Fruit fly (Drosophila melanogaster) whole organism, embryonic: ENCODE measurements around the gene CG5181.

Source experiments
- B-H1 ChIP-seq: fragments of 200-800 bp; sonication (Bioruptor generic); IDR thresholded peaks from 3 replicates; pipeline ENCODE4 v1.3.6; 2022; ENCODE audit warnings: missing biosample characterization, missing genetic modification characterization
- C15 ChIP-seq: fragments of 200-800 bp; sonication (Bioruptor generic); IDR thresholded peaks from 3 replicates; pipeline ENCODE4 v1.3.6; 2022; ENCODE audit warnings: missing biosample characterization, missing genetic modification characterization
- CG10267 ChIP-seq: fragments of 200-800 bp; sonication (Bioruptor generic); optimal IDR thresholded peaks from 2 replicates; lab custom pipeline; 2018; ENCODE audit warnings: missing biosample characterization, mild to moderate bottlenecking, missing genetic modification characterization, moderate library complexity
- CG10462 ChIP-seq: fragments of 200-800 bp; sonication (Bioruptor generic); optimal IDR thresholded peaks from 2 replicates; lab custom pipeline; 2016; ENCODE audit warnings: missing biosample characterization, missing genetic modification characterization
- CG10959 ChIP-seq: fragments of 200-800 bp; sonication (Bioruptor generic); IDR thresholded peaks from 2 replicates; pipeline ENCODE4 v1.3.6; 2022; ENCODE audit warnings: missing biosample characterization, missing genetic modification characterization
- CG12219 ChIP-seq: fragments of 200-800 bp; sonication (Bioruptor generic); optimal IDR thresholded peaks from 3 replicates; lab custom pipeline; 2018; ENCODE audit warnings: missing biosample characterization, mild to moderate bottlenecking, missing genetic modification characterization
- CG14710 ChIP-seq: fragments of 200-800 bp; sonication (Bioruptor generic); optimal IDR thresholded peaks from 3 replicates; lab custom pipeline; 2019; ENCODE audit warnings: missing biosample characterization, mild to moderate bottlenecking, missing genetic modification characterization, moderate library complexity
- CG15011 ChIP-seq: fragments of 200-800 bp; sonication (Bioruptor generic); optimal IDR thresholded peaks from 3 replicates; lab custom pipeline; 2018; ENCODE audit warnings: missing biosample characterization, mild to moderate bottlenecking, missing genetic modification characterization
- CG15514 ChIP-seq: fragments of 200-800 bp; sonication (Bioruptor generic); optimal IDR thresholded peaks from 3 replicates; lab custom pipeline; 2017; ENCODE audit warnings: missing biosample characterization, missing genetic modification characterization, mild to moderate bottlenecking, moderate library complexity, missing genetic modification reagents
- CG15696 ChIP-seq: fragments of 200-800 bp; sonication (Bioruptor generic); optimal IDR thresholded peaks from 2 replicates; lab custom pipeline; 2019; ENCODE audit warnings: missing biosample characterization, mild to moderate bottlenecking, missing genetic modification characterization, moderate library complexity
- CG17802 ChIP-seq: fragments of 200-800 bp; sonication (Bioruptor generic); optimal IDR thresholded peaks from 2 replicates; lab custom pipeline; 2018; ENCODE audit warnings: missing biosample characterization, mild to moderate bottlenecking, missing genetic modification characterization, moderate library complexity
- CG17829 ChIP-seq: fragments of 200-800 bp; optimal IDR thresholded peaks from 2 replicates; lab custom pipeline; 2019; ENCODE audit warnings: missing biosample characterization, mild to moderate bottlenecking, missing genetic modification characterization, moderate library complexity
- CG18476 ChIP-seq: fragments of 200-800 bp; sonication (Bioruptor generic); optimal IDR thresholded peaks from 2 replicates; lab custom pipeline; 2016; ENCODE audit warnings: missing biosample characterization, mild to moderate bottlenecking, missing genetic modification characterization
- CG2889 ChIP-seq: fragments of 200-800 bp; sonication (Bioruptor generic); IDR thresholded peaks from 3 replicates; pipeline ENCODE4 v1.3.6; 2022; ENCODE audit warnings: missing biosample characterization, missing genetic modification characterization
- CG3847 ChIP-seq: fragments of 200-800 bp; sonication (Bioruptor generic); IDR thresholded peaks from 2 replicates; pipeline ENCODE4 v1.3.6; 2022; ENCODE audit warnings: missing biosample characterization, missing genetic modification characterization
- CG4282 ChIP-seq: fragments of 200-800 bp; sonication (Bioruptor generic); optimal IDR thresholded peaks from 2 replicates; lab custom pipeline; 2016; ENCODE audit warnings: missing biosample characterization, missing genetic modification characterization
- CG6654 ChIP-seq: fragments of 200-800 bp; sonication (Bioruptor generic); optimal IDR thresholded peaks from 2 replicates; lab custom pipeline; 2017; ENCODE audit warnings: missing biosample characterization, mild to moderate bottlenecking, missing genetic modification characterization
- CG6791 ChIP-seq: fragments of 200-800 bp; sonication (Bioruptor generic); IDR thresholded peaks from 3 replicates; pipeline ENCODE4 v1.3.6; 2022; ENCODE audit warnings: missing biosample characterization, missing genetic modification characterization; ENCODE audit not compliant: partially characterized antibody
- CG6813 ChIP-seq: fragments of 200-800 bp; sonication (Bioruptor generic); optimal IDR thresholded peaks from 2 replicates; lab custom pipeline; 2017; ENCODE audit warnings: missing biosample characterization, missing genetic modification characterization, mild to moderate bottlenecking, moderate library complexity, missing genetic modification reagents
- CG7357 ChIP-seq: fragments of 200-800 bp; sonication (Bioruptor generic); IDR thresholded peaks from 3 replicates; pipeline ENCODE4 v1.3.6; 2022; ENCODE audit warnings: missing biosample characterization, missing genetic modification characterization
- CG7963 ChIP-seq: fragments of 200-800 bp; sonication (Bioruptor generic); IDR thresholded peaks from 3 replicates; pipeline ENCODE4 v1.3.6; 2022; ENCODE audit warnings: missing biosample characterization, missing genetic modification characterization; ENCODE audit not compliant: partially characterized antibody
- CG8359 ChIP-seq: fragments of 200-800 bp; sonication (Bioruptor generic); optimal IDR thresholded peaks from 2 replicates; lab custom pipeline; 2017; ENCODE audit warnings: missing biosample characterization, mild to moderate bottlenecking, missing genetic modification characterization, borderline replicate concordance
- CG8944 ChIP-seq: fragments of 200-800 bp; sonication (Bioruptor generic); optimal IDR thresholded peaks from 3 replicates; lab custom pipeline; 2016; ENCODE audit warnings: missing biosample characterization, missing genetic modification characterization
- CG9727 ChIP-seq: fragments of 200-800 bp; sonication (Bioruptor generic); optimal IDR thresholded peaks from 3 replicates; lab custom pipeline; 2017; ENCODE audit warnings: missing biosample characterization, mild to moderate bottlenecking, missing genetic modification characterization
- Chrac-16 ChIP-seq: fragments of 200-800 bp; sonication (Bioruptor generic); optimal IDR thresholded peaks from 3 replicates; lab custom pipeline; 2016; ENCODE audit warnings: missing biosample characterization, missing genetic modification characterization
- CrebB ChIP-seq: fragments of 200-800 bp; sonication (Bioruptor generic); optimal IDR thresholded peaks from 3 replicates; lab custom pipeline; 2018; ENCODE audit warnings: missing biosample characterization, mild to moderate bottlenecking, missing genetic modification characterization
- ERR ChIP-seq: fragments of 200-800 bp; sonication (Bioruptor generic); optimal IDR thresholded peaks from 2 replicates; lab custom pipeline; 2016; ENCODE audit warnings: missing biosample characterization, missing genetic modification characterization
- HLH54F ChIP-seq: fragments of 200-800 bp; sonication (Bioruptor generic); optimal IDR thresholded peaks from 3 replicates; lab custom pipeline; 2016; ENCODE audit warnings: missing biosample characterization, missing genetic modification characterization
- HmgD ChIP-seq: fragments of 200-800 bp; sonication (Bioruptor generic); optimal IDR thresholded peaks from 3 replicates; lab custom pipeline; 2016; ENCODE audit warnings: missing biosample characterization, missing genetic modification characterization
- Hr3 ChIP-seq: fragments of 200-800 bp; sonication (Bioruptor generic); optimal IDR thresholded peaks from 3 replicates; lab custom pipeline; 2016; ENCODE audit warnings: missing biosample characterization, missing genetic modification characterization
- MESR4 ChIP-seq: fragments of 200-800 bp; sonication (Bioruptor generic); optimal IDR thresholded peaks from 2 replicates; lab custom pipeline; 2018; ENCODE audit warnings: missing biosample characterization, mild to moderate bottlenecking, missing genetic modification characterization, moderate library complexity
- Opbp ChIP-seq: fragments of 200-800 bp; sonication (Bioruptor generic); IDR thresholded peaks from 3 replicates; pipeline ENCODE4 v1.3.6; 2022; ENCODE audit warnings: missing biosample characterization, missing genetic modification characterization; ENCODE audit not compliant: partially characterized antibody
- PHDP ChIP-seq: fragments of 200-800 bp; sonication (Bioruptor generic); optimal IDR thresholded peaks from 3 replicates; lab custom pipeline; 2018; ENCODE audit warnings: missing biosample characterization, mild to moderate bottlenecking, missing genetic modification characterization, moderate library complexity
- Rfx ChIP-seq: fragments of 200-800 bp; sonication (Bioruptor generic); IDR thresholded peaks from 2 replicates; pipeline ENCODE4 v1.3.6; 2022; ENCODE audit warnings: missing biosample characterization, missing genetic modification characterization
- Sry-δ ChIP-seq: fragments of 200-800 bp; sonication (Bioruptor generic); optimal IDR thresholded peaks from 2 replicates; lab custom pipeline; 2016; ENCODE audit warnings: missing biosample characterization, missing genetic modification characterization
- bbx ChIP-seq: fragments of 200-800 bp; sonication (Bioruptor generic); IDR thresholded peaks from 2 replicates; pipeline ENCODE4 v1.3.6; 2022; ENCODE audit warnings: missing biosample characterization, missing genetic modification characterization; ENCODE audit not compliant: partially characterized antibody
- dysf ChIP-seq: fragments of 200-800 bp; sonication (Bioruptor generic); IDR thresholded peaks from 3 replicates; pipeline ENCODE4 v1.3.6; 2022; ENCODE audit warnings: missing biosample characterization, missing genetic modification characterization
- esg ChIP-seq: fragments of 200-800 bp; sonication (Bioruptor generic); conservative IDR thresholded peaks from 2 replicates; pipeline ENCODE4 v1.3.6; 2022; ENCODE audit warnings: missing biosample characterization, missing genetic modification characterization
- fd102C ChIP-seq: fragments of 200-800 bp; sonication (Bioruptor generic); optimal IDR thresholded peaks from 2 replicates; lab custom pipeline; 2018; ENCODE audit warnings: missing biosample characterization, mild to moderate bottlenecking, missing genetic modification characterization, moderate library complexity
- jigr1 ChIP-seq: fragments of 200-800 bp; sonication (Bioruptor generic); IDR thresholded peaks from 3 replicates; pipeline ENCODE4 v1.3.6; 2022; ENCODE audit warnings: missing biosample characterization, missing genetic modification characterization
- pan ChIP-seq, 4 experiments: fragments of >200 bp in 3 of 4; fragments of 200-800 bp in 1 of 4; sonication (Bioruptor generic) in 1 of 4; optimal IDR thresholded peaks in 3 of 4; IDR thresholded peaks in 1 of 4; 2 replicates each; pipeline versions ENCODE4 v1.3.6 to Lab custom; 2017 to 2022; ENCODE audit warnings: missing biosample characterization in 2 of 4, missing genetic modification characterization in 2 of 4, mixed read lengths in 1 of 4
- pb ChIP-seq: fragments of 200-800 bp; sonication (Bioruptor generic); optimal IDR thresholded peaks from 3 replicates; lab custom pipeline; 2016; ENCODE audit warnings: missing biosample characterization, missing genetic modification characterization
- phol ChIP-seq: fragments of 200-800 bp; sonication (Bioruptor generic); optimal IDR thresholded peaks from 3 replicates; lab custom pipeline; 2018; ENCODE audit warnings: missing biosample characterization, mild to moderate bottlenecking, missing genetic modification characterization, moderate library complexity
- pros ChIP-seq: fragments of 200-800 bp; sonication (Bioruptor generic); optimal IDR thresholded peaks from 3 replicates; lab custom pipeline; 2019; ENCODE audit warnings: missing biosample characterization, mild to moderate bottlenecking, missing genetic modification characterization, moderate library complexity
- sqz ChIP-seq: fragments of 200-800 bp; sonication (Bioruptor generic); optimal IDR thresholded peaks from 3 replicates; lab custom pipeline; 2018; ENCODE audit warnings: missing biosample characterization, mild to moderate bottlenecking, missing genetic modification characterization
- stwl ChIP-seq: fragments of 200-800 bp; sonication (Bioruptor generic); optimal IDR thresholded peaks from 3 replicates; lab custom pipeline; 2018; ENCODE audit warnings: missing biosample characterization, mild to moderate bottlenecking, missing genetic modification characterization, moderate library complexity
- tap ChIP-seq: fragments of 200-800 bp; optimal IDR thresholded peaks from 3 replicates; lab custom pipeline; 2019; ENCODE audit warnings: missing biosample characterization, mild to moderate bottlenecking, missing genetic modification characterization, moderate library complexity
- twi ChIP-seq: fragments of 200-800 bp; optimal IDR thresholded peaks from 2 replicates; lab custom pipeline; 2019; ENCODE audit warnings: missing biosample characterization, mild to moderate bottlenecking, missing genetic modification characterization, moderate library complexity
- zfh1 ChIP-seq: fragments of 200-800 bp; sonication (Bioruptor generic); IDR thresholded peaks from 3 replicates; pipeline ENCODE4 v1.3.6; 2022; ENCODE audit warnings: missing biosample characterization, missing genetic modification characterization

The CG5181 gene

dm6 chr2L:7396962-7397361, 12.6 kb downstream of the CG5181 start (continued):
- TF ChIP-seq pros (no peak), CG7963 (GFP tag; lab: Robert Waterston, UW) (no peak), pan (optimal IDR thresholded peaks at IDR 0.05; lab: Kevin White, UChicago) (no peak), pan (GFP tag; optimal IDR thresholded peaks at IDR 0.05 in 1 of 2, IDR thresholded peaks at IDR 0.05 in 1 of 2) (peak in 1 of 2 experiments; percentile 88), HmgD (GFP tag; lab: Kevin White, UChicago) (no peak), jigr1 (GFP tag; lab: Robert Waterston, UW) (0 out of 3 replicates have a peak, but pooled peaks have one; percentile 43), CrebB (tag; lab: Kevin White, UChicago) (no peak), Sry-δ (GFP tag; lab: Kevin White, UChicago) (no peak), CG10462 (GFP tag; lab: Kevin White, UChicago) (no peak), B-H1 (GFP tag; lab: Robert Waterston, UW) (peak; percentile 63; the same call in 2 of the 3 replicates), CG6654 (GFP tag; lab: Kevin White, UChicago) (peak; percentile 2), CG3847 (peak; percentile 53; the same call in 1 of the 2 replicates), Hr3 (GFP tag; lab: Kevin White, UChicago) (peak; percentile 59), CG15514 (GFP tag; lab: Kevin White, UChicago) (peak; percentile 46), CG15696 (tag; lab: Kevin White, UChicago) (no peak), PHDP (tag; lab: Kevin White, UChicago) (peak; percentile 72), CG12219 (GFP tag; lab: Kevin White, UChicago) (peak; percentile 65), tap (tag; lab: Kevin White, UChicago) (peak; percentile 56), CG7357 (peak; percentile 65; the same call in 2 of the 3 replicates), twi (tag; lab: Kevin White, UChicago) (no peak), CG8359 (GFP tag; lab: Kevin White, UChicago) (no peak), sqz (no peak), pb (no peak), CG6791 (GFP tag; lab: Robert Waterston, UW) (no peak), Rfx (GFP tag; lab: Robert Waterston, UW) (peak; percentile 82), Chrac-16 (GFP tag; lab: Kevin White, UChicago) (peak; percentile 49), dysf (GFP tag; lab: Robert Waterston, UW) (peak; percentile 84), CG8944 (GFP tag; lab: Kevin White, UChicago) (peak; percentile 31), HLH54F (GFP tag; lab: Kevin White, UChicago) (peak; percentile 47), ERR (GFP tag; lab: Kevin White, UChicago) (no peak), Opbp (GFP tag; lab: Robert Waterston, UW) (no peak), fd102C (GFP tag; lab: Kevin White, UChicago) (no peak), CG9727 (peak; percentile 35), CG10267 (tag; lab: Kevin White, UChicago) (peak; percentile 56), CG17829 (tag; lab: Kevin White, UChicago) (peak; percentile 46), bbx (GFP tag; lab: Robert Waterston, UW) (no peak), CG6813 (GFP tag; lab: Kevin White, UChicago) (peak; percentile 39), CG4282 (GFP tag; lab: Kevin White, UChicago) (no peak), CG17802 (tag; lab: Kevin White, UChicago) (peak; percentile 26), stwl (tag; lab: Kevin White, UChicago) (no peak), CG15011 (GFP tag; lab: Kevin White, UChicago) (peak; percentile 18), MESR4 (GFP tag; lab: Kevin White, UChicago) (no peak), CG14710 (peak; percentile 17), CG2889 (GFP tag; lab: Robert Waterston, UW) (no peak), zfh1 (GFP tag; lab: Robert Waterston, UW) (peak; percentile 57; the same call in 1 of the 3 replicates), C15 (GFP tag; lab: Robert Waterston, UW) (peak; percentile 30; the same call in 1 of the 3 replicates), esg (GFP tag; lab: Robert Waterston, UW) (peak; percentile 51), CG10959 (GFP tag; lab: Robert Waterston, UW) (0 out of 2 replicates have a peak, but pooled peaks have one; percentile 22), phol (tag; lab: Kevin White, UChicago) (peak; percentile 53), CG18476 (peak; percentile 1)
